Worm (Caenorhabditis elegans): Measurements from ENCODE around the gene irld-49.

irld-49 gene

DNA sequence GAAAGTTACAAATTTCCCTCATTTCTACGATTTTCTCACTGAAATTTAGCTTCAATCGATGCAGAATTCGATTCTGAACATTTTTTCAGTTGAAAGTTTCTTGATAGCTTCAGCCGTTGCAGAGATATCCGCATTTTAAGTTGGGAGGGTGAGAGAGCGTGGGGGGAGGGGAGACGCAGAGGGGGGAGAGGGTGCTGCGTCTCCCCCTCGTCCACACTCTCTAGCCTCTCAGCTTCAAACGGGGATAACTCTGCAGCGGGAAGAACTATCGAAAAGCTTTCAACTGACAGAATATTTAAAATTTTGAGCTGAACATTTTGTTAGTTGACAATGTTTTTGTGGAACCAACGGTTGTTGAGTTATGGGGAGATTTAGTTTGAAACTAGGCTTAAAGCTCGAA is 22.1 kb upstream of the irld-49 start:
- no peak for TF ChIP-seq unc-55 (GFP tag; optimal IDR thresholded peaks at IDR 0.05)
- no peak for TF ChIP-seq sox-4 (tag; optimal IDR thresholded peaks at IDR 0.05)
- TF ChIP-seq ets-4 (tag; optimal IDR thresholded peaks at IDR 0.05) = no peak
- no peak for TF ChIP-seq ceh-9 (tag; optimal IDR thresholded peaks at IDR 0.05)
- TF ChIP-seq sdc-2 (tag; optimal IDR thresholded peaks at IDR 0.05) = no peak
- TF ChIP-seq zip-5 (tag; optimal IDR thresholded peaks at IDR 0.05) = no peak
- no peak for TF ChIP-seq pat-9 (tag; optimal IDR thresholded peaks at IDR 0.05)
- TF ChIP-seq lin-11 (tag; optimal IDR thresholded peaks at IDR 0.05) = no peak
- TF ChIP-seq ceh-24 (tag; optimal IDR thresholded peaks at IDR 0.05) = no peak
- TF ChIP-seq ztf-16 (tag; optimal IDR thresholded peaks at IDR 0.05) = no peak

ce11 chrII:2922359-2922758 is 21.6 kb upstream of the irld-49 start:
- TF ChIP-seq lin-11 (tag; optimal IDR thresholded peaks at IDR 0.05) (no peak), hlh-6 (tag; optimal IDR thresholded peaks at IDR 0.05) (no peak), K09A11.1 (tag; optimal IDR thresholded peaks at IDR 0.05; ENCODE audit: insufficient read depth) (no peak), npax-4 (tag; optimal IDR thresholded peaks at IDR 0.05) (no peak), ama-1 (optimal IDR thresholded peaks at IDR 0.05) (no peak), T23F11.4 (GFP tag; optimal IDR thresholded peaks at IDR 0.05) (no peak), ceh-45 (GFP tag; IDR thresholded peaks at IDR 0.05) (no peak)

DNA sequence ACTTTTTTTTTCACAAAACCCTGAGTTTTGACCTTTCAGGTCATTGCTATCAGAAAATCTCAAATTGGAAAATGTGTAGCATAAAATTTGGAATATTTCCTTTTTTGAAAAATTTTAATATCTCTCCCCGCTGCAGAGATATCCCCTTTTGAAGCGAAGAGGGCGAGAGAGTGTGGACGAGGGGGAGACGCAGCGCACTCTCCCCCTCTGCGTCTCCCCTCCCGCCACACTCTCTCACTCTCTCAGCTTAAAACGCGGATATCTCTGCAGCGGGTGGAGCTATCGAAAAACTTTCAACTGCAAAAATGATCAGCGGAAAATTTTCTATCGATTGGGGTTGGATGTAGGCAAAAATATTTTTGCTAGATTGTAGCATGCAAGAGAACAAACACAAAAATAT is 21.2 kb upstream of the irld-49 start:
- TF ChIP-seq tbx-7 (tag; optimal IDR thresholded peaks at IDR 0.05) (no peak), pqm-1 (tag; optimal IDR thresholded peaks at IDR 0.05) (no peak), elt-4 (tag; optimal IDR thresholded peaks at IDR 0.05) (no peak), sdc-2 (tag; optimal IDR thresholded peaks at IDR 0.05) (no peak), ceh-31 (tag; optimal IDR thresholded peaks at IDR 0.05) (no peak), ceh-2 (tag; optimal IDR thresholded peaks at IDR 0.05) (no peak), elt-2 (tag; optimal IDR thresholded peaks at IDR 0.05) (no peak), hlh-6 (tag; optimal IDR thresholded peaks at IDR 0.05) (no peak), ceh-34 (tag; optimal IDR thresholded peaks at IDR 0.05) (no peak), ztf-16 (tag; optimal IDR thresholded peaks at IDR 0.05) (no peak), ceh-30 (tag; optimal IDR thresholded peaks at IDR 0.05) (no peak), ets-4 (tag; optimal IDR thresholded peaks at IDR 0.05) (no peak), nfya-1 (tag; optimal IDR thresholded peaks at IDR 0.05) (no peak)

- TF ChIP-seq hlh-6 (tag; optimal IDR thresholded peaks at IDR 0.05) = no peak
- no peak for TF ChIP-seq hlh-13 (GFP tag; optimal IDR thresholded peaks at IDR 0.05)
- TF ChIP-seq ceh-45 (GFP tag; IDR thresholded peaks at IDR 0.05) = no peak
- no peak for TF ChIP-seq ttx-3 (tag; optimal IDR thresholded peaks at IDR 0.05)
- no peak for TF ChIP-seq gmeb-2 (tag; optimal IDR thresholded peaks at IDR 0.05)
- TF ChIP-seq ceh-6 (GFP tag; optimal IDR thresholded peaks at IDR 0.05) = no peak
- no peak for TF ChIP-seq sdc-2 (tag; optimal IDR thresholded peaks at IDR 0.05)
- TF ChIP-seq nfya-1 (tag; optimal IDR thresholded peaks at IDR 0.05) = no peak
- TF ChIP-seq pqm-1 (tag; optimal IDR thresholded peaks at IDR 0.05) = no peak
- TF ChIP-seq unc-55 (GFP tag; optimal IDR thresholded peaks at IDR 0.05) = no peak
- no peak for TF ChIP-seq Y22D7AL.16 (tag; optimal IDR thresholded peaks at IDR 0.05)
- TF ChIP-seq ceh-19 (GFP tag; optimal IDR thresholded peaks at IDR 0.05) = no peak
- no peak for TF ChIP-seq K09A11.1 (tag; optimal IDR thresholded peaks at IDR 0.05; ENCODE audit: insufficient read depth)
- TF ChIP-seq C08G9.2 (tag; optimal IDR thresholded peaks at IDR 0.05) = no peak
- TF ChIP-seq F13H6.1 (tag; optimal IDR thresholded peaks at IDR 0.05) = no peak
These were observed 20.4 kb upstream of the irld-49 start, which contains the start of gene ZK355.2 for ce11 chrII:2923617-2924016. ZK355.2 (plus strand) TSS chrII:2923917.

DNA sequence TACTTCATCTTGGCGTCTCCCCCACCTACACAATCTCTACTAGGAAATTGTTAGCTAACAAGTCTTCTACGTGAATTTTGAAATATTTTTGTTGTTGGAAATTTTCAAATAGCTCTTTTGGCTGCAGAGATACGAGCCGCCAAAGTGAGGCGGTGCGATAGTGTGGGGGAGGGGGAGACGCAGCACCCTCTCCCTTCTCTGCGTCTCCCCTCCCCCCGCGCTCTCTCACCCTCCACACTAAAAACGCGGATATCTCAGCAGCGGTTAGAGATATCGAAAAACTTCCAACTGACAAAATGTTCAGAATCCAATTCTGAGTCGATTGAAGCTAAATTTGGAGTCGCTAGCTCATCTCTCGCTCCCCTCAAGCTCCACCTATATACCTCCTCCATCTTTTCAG is 18.9 kb upstream of the irld-49 start:
- TF ChIP-seq ceh-6 (GFP tag; optimal IDR thresholded peaks at IDR 0.05) = no peak
- TF ChIP-seq nhr-11 (tag; optimal IDR thresholded peaks at IDR 0.05) = no peak
- no peak for TF ChIP-seq pha-2 (tag; optimal IDR thresholded peaks at IDR 0.05)
- TF ChIP-seq C08G9.2 (tag; optimal IDR thresholded peaks at IDR 0.05) = no peak
- no peak for TF ChIP-seq unc-3 (GFP tag; conservative IDR thresholded peaks at IDR 0.05)
- TF ChIP-seq unc-3 (tag; optimal IDR thresholded peaks at IDR 0.05) = no peak
- no peak for TF ChIP-seq pqm-1 (tag; optimal IDR thresholded peaks at IDR 0.05)
- no peak for TF ChIP-seq odd-2 (tag; optimal IDR thresholded peaks at IDR 0.05)
- TF ChIP-seq unc-86 (tag; optimal IDR thresholded peaks at IDR 0.05) = no peak
- TF ChIP-seq pag-3 (tag; optimal IDR thresholded peaks at IDR 0.05; ENCODE audit: borderline replicate concordance) = no peak
- TF ChIP-seq tbx-7 (tag; optimal IDR thresholded peaks at IDR 0.05) = no peak
- no peak for TF ChIP-seq elt-4 (tag; optimal IDR thresholded peaks at IDR 0.05)
- TF ChIP-seq hlh-6 (tag; optimal IDR thresholded peaks at IDR 0.05) = no peak
- no peak for TF ChIP-seq pat-9 (tag; optimal IDR thresholded peaks at IDR 0.05)
- TF ChIP-seq nhr-232 (tag; optimal IDR thresholded peaks at IDR 0.05) = no peak
- TF ChIP-seq hlh-8 (tag; optimal IDR thresholded peaks at IDR 0.05) = no peak
- TF ChIP-seq ceh-9 (tag; optimal IDR thresholded peaks at IDR 0.05) = no peak
- no peak for TF ChIP-seq lin-11 (tag; optimal IDR thresholded peaks at IDR 0.05)
